Worm (Caenorhabditis elegans) whole organism, L3 larva: ENCODE data around the gene nhr-68.

Experiments
- aly-2 ChIP-seq: fragments of 150-350 bp; optimal IDR thresholded peaks from 2 replicates; lab custom pipeline; 2014; ENCODE audit warnings: missing biosample characterization, missing genetic modification characterization
- elt-2 ChIP-seq: sonication (generic microtip); optimal IDR thresholded peaks from 2 replicates; lab custom pipeline; 2016; ENCODE audit warnings: missing genetic modification reagents, mild to moderate bottlenecking, missing genetic modification characterization, missing compliant biosample characterization
- nhr-25 ChIP-seq: sonication (generic microtip); optimal IDR thresholded peaks from 2 replicates; lab custom pipeline; 2017; ENCODE audit warnings: missing biosample characterization, missing genetic modification characterization
- nhr-77 ChIP-seq: fragments of 150-350 bp; optimal IDR thresholded peaks from 2 replicates; lab custom pipeline; 2014; ENCODE audit warnings: missing biosample characterization, missing genetic modification characterization
- pqm-1 ChIP-seq: fragments of 150-350 bp; optimal IDR thresholded peaks from 2 replicates; lab custom pipeline; 2017; ENCODE audit warnings: missing biosample characterization, missing genetic modification characterization, inconsistent platforms
- ztf-11 ChIP-seq: fragments of 150-350 bp; optimal IDR thresholded peaks from 2 replicates; lab custom pipeline; 2014; ENCODE audit warnings: missing biosample characterization, missing genetic modification characterization
- ztf-4 ChIP-seq: fragments of 150-350 bp; optimal IDR thresholded peaks from 2 replicates; lab custom pipeline; 2014; ENCODE audit warnings: missing biosample characterization, missing genetic modification characterization

ce11 chrV:11621276-11621675 lies 48.0 kb downstream of the nhr-68 start:
- TF ChIP-seq pqm-1 (no peak), nhr-77 (tag; lab: Kevin White, UChicago) (no peak), elt-2 (tag; lab: Kevin White, UChicago) (no peak), ztf-4 (tag; lab: Kevin White, UChicago) (no peak), ztf-11 (tag; lab: Kevin White, UChicago) (no peak), aly-2 (no peak), nhr-25 (tag; lab: Kevin White, UChicago) (no peak)
